Worm (Caenorhabditis elegans) whole organism, L2 larva: Measurements from ENCODE around the gene alkb-7.

Experiments used
- R02D3.7 ChIP-seq: fragments of 150-350 bp; optimal IDR thresholded peaks from 2 replicates; lab custom pipeline; 2014; ENCODE audit warnings: missing biosample characterization, missing genetic modification characterization
- ama-1 ChIP-seq: fragments of 150-350 bp; optimal IDR thresholded peaks from 2 replicates; lab custom pipeline; 2018; ENCODE audit warnings: inconsistent platforms
- elt-1 ChIP-seq: fragments of 150-350 bp; optimal IDR thresholded peaks from 2 replicates; lab custom pipeline; 2014; ENCODE audit warnings: missing biosample characterization, missing genetic modification characterization
- lin-13 ChIP-seq: fragments of 150-350 bp; optimal IDR thresholded peaks from 2 replicates; lab custom pipeline; 2014; ENCODE audit warnings: missing biosample characterization, missing genetic modification reagents, missing genetic modification characterization
- lin-39 ChIP-seq: fragments of 150-350 bp; optimal IDR thresholded peaks from 2 replicates; lab custom pipeline; 2014; ENCODE audit warnings: missing biosample characterization, missing genetic modification reagents, missing genetic modification characterization
- lsy-2 ChIP-seq, 2 experiments: fragments of 150-350 bp in 1 of 2; sonication (generic microtip) in 1 of 2; optimal IDR thresholded peaks; 2 replicates each; lab custom pipeline; 2014 to 2017; ENCODE audit warnings: missing biosample characterization in 2 of 2, missing genetic modification characterization in 2 of 2
- nhr-12 ChIP-seq: fragments of 150-350 bp; optimal IDR thresholded peaks from 2 replicates; lab custom pipeline; 2014; ENCODE audit warnings: missing biosample characterization, missing genetic modification characterization
- nhr-237 ChIP-seq: fragments of 150-350 bp; optimal IDR thresholded peaks from 2 replicates; lab custom pipeline; 2014; ENCODE audit warnings: missing biosample characterization, missing genetic modification characterization
- skn-1 ChIP-seq: sonication (generic microtip); optimal IDR thresholded peaks from 2 replicates; lab custom pipeline; 2017; ENCODE audit warnings: missing biosample characterization, missing genetic modification characterization
- unc-39 ChIP-seq: fragments of 150-350 bp; optimal IDR thresholded peaks from 2 replicates; lab custom pipeline; 2014; ENCODE audit warnings: missing biosample characterization, missing genetic modification characterization
- ztf-11 ChIP-seq: sonication (generic microtip); optimal IDR thresholded peaks from 2 replicates; lab custom pipeline; 2017; ENCODE audit warnings: missing biosample characterization, missing genetic modification characterization

DNA sequence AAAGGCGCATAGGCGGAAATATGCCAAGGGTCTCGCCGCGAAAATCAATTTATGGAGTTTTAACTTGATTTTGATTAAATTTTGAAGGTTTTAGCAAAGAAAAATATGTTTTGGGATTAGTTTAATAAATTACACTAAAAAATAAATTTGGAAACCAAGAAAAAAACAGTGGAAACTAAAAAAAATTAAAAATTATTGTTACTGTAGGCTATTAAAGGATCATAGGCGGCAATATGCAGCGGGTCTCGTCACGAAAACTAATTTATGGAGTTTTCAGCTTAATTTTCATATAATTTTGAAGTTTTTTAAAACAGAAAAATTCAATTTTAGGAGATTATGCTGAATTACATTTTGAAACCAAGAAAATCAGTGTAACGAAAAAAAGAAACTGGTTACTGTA lies 20.8 kb upstream of the alkb-7 start:
- TF ChIP-seq lsy-2 (tag; optimal IDR thresholded peaks at IDR 0.05; lab: Kevin White, UChicago) (no peak), nhr-237 (tag; lab: Kevin White, UChicago) (no peak), lin-13 (GFP tag; lab: Kevin White, UChicago) (no peak), unc-39 (tag; lab: Kevin White, UChicago) (no peak), skn-1 (tag; lab: Kevin White, UChicago) (no peak), ama-1 (lab: Kevin White, UChicago) (no peak), lin-39 (no peak), ztf-11 (tag; lab: Kevin White, UChicago) (no peak), elt-1 (tag; lab: Kevin White, UChicago) (no peak), nhr-12 (tag; lab: Kevin White, UChicago) (no peak), R02D3.7 (tag; lab: Kevin White, UChicago) (no peak)
